Fruit fly (Drosophila melanogaster) whole organism, embryonic: ENCODE measurements around the gene CG7579.

ENCODE experiments used
- Ada2b ChIP-seq: fragments of 200-800 bp; sonication (Bioruptor generic); IDR thresholded peaks from 2 replicates; pipeline ENCODE4 v1.3.6; 2022; ENCODE audit warnings: missing biosample characterization, missing genetic modification characterization
- CG10274 ChIP-seq: fragments of 200-800 bp; sonication (Bioruptor generic); optimal IDR thresholded peaks from 3 replicates; lab custom pipeline; 2017; ENCODE audit warnings: missing biosample characterization, mild to moderate bottlenecking, missing genetic modification characterization
- CG10654 ChIP-seq: fragments of 200-800 bp; sonication (Bioruptor generic); optimal IDR thresholded peaks from 2 replicates; lab custom pipeline; 2016; ENCODE audit warnings: missing biosample characterization, missing genetic modification characterization
- CG11398 ChIP-seq: fragments of 200-800 bp; sonication (Bioruptor generic); optimal IDR thresholded peaks from 2 replicates; lab custom pipeline; 2016; ENCODE audit warnings: missing biosample characterization, missing genetic modification characterization
- CG11723 ChIP-seq: fragments of 200-800 bp; sonication (Bioruptor generic); optimal IDR thresholded peaks from 2 replicates; lab custom pipeline; 2017; ENCODE audit warnings: missing biosample characterization, mild to moderate bottlenecking, missing genetic modification characterization
- CG12155 ChIP-seq: fragments of 200-800 bp; sonication (Bioruptor generic); optimal IDR thresholded peaks from 3 replicates; lab custom pipeline; 2016; ENCODE audit warnings: missing biosample characterization, missing genetic modification characterization
- CG15479 ChIP-seq: fragments of 200-800 bp; sonication (Bioruptor generic); optimal IDR thresholded peaks from 3 replicates; lab custom pipeline; 2019; ENCODE audit warnings: missing biosample characterization, mild to moderate bottlenecking, missing genetic modification characterization, moderate library complexity
- CG16863 ChIP-seq: fragments of 200-800 bp; sonication (Bioruptor generic); optimal IDR thresholded peaks from 3 replicates; lab custom pipeline; 2016; ENCODE audit warnings: missing biosample characterization, missing genetic modification characterization
- CG18476 ChIP-seq: fragments of 200-800 bp; sonication (Bioruptor generic); optimal IDR thresholded peaks from 2 replicates; lab custom pipeline; 2016; ENCODE audit warnings: missing biosample characterization, mild to moderate bottlenecking, missing genetic modification characterization
- CG2116 ChIP-seq: fragments of 200-800 bp; sonication (Bioruptor generic); optimal IDR thresholded peaks from 3 replicates; lab custom pipeline; 2018; ENCODE audit warnings: missing biosample characterization, mild to moderate bottlenecking, missing genetic modification characterization
- CG30020 ChIP-seq: fragments of 200-800 bp; optimal IDR thresholded peaks from 2 replicates; lab custom pipeline; 2019; ENCODE audit warnings: missing biosample characterization, mild to moderate bottlenecking, missing genetic modification characterization, moderate library complexity
- CG31365 ChIP-seq: fragments of 200-800 bp; sonication (Bioruptor generic); optimal IDR thresholded peaks from 2 replicates; lab custom pipeline; 2018; ENCODE audit warnings: missing biosample characterization, mild to moderate bottlenecking, missing genetic modification characterization
- CG31388 ChIP-seq: fragments of 200-800 bp; sonication (Bioruptor generic); optimal IDR thresholded peaks from 2 replicates; lab custom pipeline; 2016; ENCODE audit warnings: missing biosample characterization, missing genetic modification characterization
- CG32772 ChIP-seq: fragments of 200-800 bp; sonication (Bioruptor generic); IDR thresholded peaks from 2 replicates; pipeline ENCODE4 v1.3.6; 2022; ENCODE audit warnings: missing biosample characterization, missing genetic modification characterization
- CG4360 ChIP-seq: fragments of 200-800 bp; sonication (Bioruptor generic); IDR thresholded peaks from 2 replicates; pipeline ENCODE4 v1.3.6; 2022; ENCODE audit warnings: missing biosample characterization, missing genetic modification characterization
- Dbx ChIP-seq: fragments of 200-800 bp; sonication (Bioruptor generic); IDR thresholded peaks from 3 replicates; pipeline ENCODE4 v1.3.6; 2022; ENCODE audit warnings: missing biosample characterization, missing genetic modification characterization
- E2f2 ChIP-seq: fragments of 200-800 bp; sonication (Bioruptor generic); IDR thresholded peaks from 2 replicates; pipeline ENCODE4 v1.3.6; 2022; ENCODE audit warnings: missing biosample characterization, missing genetic modification characterization
- Fer3 ChIP-seq: fragments of 200-800 bp; sonication (Bioruptor generic); optimal IDR thresholded peaks from 2 replicates; lab custom pipeline; 2018; ENCODE audit warnings: missing biosample characterization, mild to moderate bottlenecking, missing genetic modification characterization, moderate library complexity
- H15 ChIP-seq: fragments of 200-800 bp; sonication (Bioruptor generic); IDR thresholded peaks from 3 replicates; pipeline ENCODE4 v1.3.6; 2022; ENCODE audit warnings: missing biosample characterization, missing genetic modification characterization
- H2.0 ChIP-seq: fragments of 200-800 bp; sonication (Bioruptor generic); IDR thresholded peaks from 2 replicates; pipeline ENCODE4 v1.3.6; 2022; ENCODE audit warnings: missing biosample characterization, missing genetic modification characterization
- HHEX ChIP-seq: fragments of 200-800 bp; sonication (Bioruptor generic); optimal IDR thresholded peaks from 3 replicates; lab custom pipeline; 2017; ENCODE audit warnings: missing biosample characterization, mild to moderate bottlenecking, missing genetic modification characterization, missing genetic modification reagents
- Hr51 ChIP-seq, 2 experiments: fragments of 200-800 bp; sonication (Bioruptor generic); optimal IDR thresholded peaks; 2 replicates in 1 of 2; 3 replicates in 1 of 2; lab custom pipeline; 2016 to 2018; ENCODE audit warnings: missing biosample characterization in 2 of 2, missing genetic modification characterization in 2 of 2, mild to moderate bottlenecking in 1 of 2, moderate library complexity in 1 of 2
- Med ChIP-seq: fragments of 200-800 bp; sonication (Bioruptor generic); peaks from one replicate; lab custom pipeline; 2016; ENCODE audit warnings: missing biosample characterization, missing genetic modification characterization, mild to moderate bottlenecking, inconsistent platforms, moderate library complexity
- Pdp1 ChIP-seq, 2 experiments: fragments of 200-800 bp; sonication (Bioruptor generic); optimal IDR thresholded peaks; 3 replicates each; lab custom pipeline; 2016; ENCODE audit warnings: missing biosample characterization in 2 of 2, missing genetic modification characterization in 2 of 2, mild to moderate bottlenecking in 1 of 2, moderate library complexity in 1 of 2
- Stat92E ChIP-seq, 3 experiments: fragments of >200 bp in 2 of 3; fragments of 200-800 bp in 1 of 3; sonication (Bioruptor generic) in 1 of 3; optimal IDR thresholded peaks; 2 replicates each; lab custom pipeline; 2017 to 2019; ENCODE audit warnings: missing biosample characterization in 3 of 3, missing genetic modification characterization in 3 of 3, mild to moderate bottlenecking in 1 of 3, moderate library complexity in 1 of 3
- ara ChIP-seq: fragments of 200-800 bp; sonication (Bioruptor generic); IDR thresholded peaks from 2 replicates; pipeline ENCODE4 v1.3.6; 2022; ENCODE audit warnings: missing biosample characterization, missing genetic modification characterization
- ato ChIP-seq: fragments of 200-800 bp; sonication (Bioruptor generic); IDR thresholded peaks from 2 replicates; pipeline ENCODE4 v1.3.6; 2022; ENCODE audit warnings: missing biosample characterization, missing genetic modification characterization; ENCODE audit not compliant: partially characterized antibody
- caup ChIP-seq: fragments of 200-800 bp; sonication (Bioruptor generic); optimal IDR thresholded peaks from 3 replicates; lab custom pipeline; 2017; ENCODE audit warnings: missing biosample characterization, mild to moderate bottlenecking, missing genetic modification characterization, moderate library complexity; ENCODE audit not compliant: severe bottlenecking
- dati ChIP-seq: fragments of 200-800 bp; sonication (Bioruptor generic); IDR thresholded peaks from 2 replicates; pipeline ENCODE4 v1.3.6; 2022; ENCODE audit warnings: missing biosample characterization, missing genetic modification characterization
- dmrt99B ChIP-seq: fragments of 200-800 bp; sonication (Bioruptor generic); optimal IDR thresholded peaks from 2 replicates; lab custom pipeline; 2018; ENCODE audit warnings: missing biosample characterization, mild to moderate bottlenecking, missing genetic modification characterization, moderate library complexity
- gcm ChIP-seq: fragments of 200-800 bp; sonication (Bioruptor generic); optimal IDR thresholded peaks from 2 replicates; lab custom pipeline; 2019; ENCODE audit warnings: missing biosample characterization, mild to moderate bottlenecking, missing genetic modification characterization, moderate library complexity
- hbn ChIP-seq: fragments of 200-800 bp; sonication (Bioruptor generic); IDR thresholded peaks from 2 replicates; pipeline ENCODE4 v1.3.6; 2022; ENCODE audit warnings: missing biosample characterization, missing genetic modification characterization; ENCODE audit not compliant: partially characterized antibody
- her ChIP-seq: fragments of 200-800 bp; sonication (Bioruptor generic); optimal IDR thresholded peaks from 2 replicates; lab custom pipeline; 2016; ENCODE audit warnings: missing biosample characterization, missing genetic modification characterization
- insv ChIP-seq, 2 experiments: fragments of 200-800 bp; sonication (Bioruptor generic); optimal IDR thresholded peaks; 3 replicates each; lab custom pipeline; 2016 to 2018; ENCODE audit warnings: missing biosample characterization in 2 of 2, missing genetic modification characterization in 2 of 2
- jumu ChIP-seq: fragments of 200-800 bp; sonication (Bioruptor generic); optimal IDR thresholded peaks from 3 replicates; lab custom pipeline; 2016; ENCODE audit warnings: missing biosample characterization, missing genetic modification characterization
- knrl ChIP-seq: fragments of 200-800 bp; sonication (Bioruptor generic); IDR thresholded peaks from 3 replicates; pipeline ENCODE4 v1.3.6; 2022; ENCODE audit warnings: missing biosample characterization, missing genetic modification characterization; ENCODE audit not compliant: partially characterized antibody
- lmd ChIP-seq: fragments of 200-800 bp; sonication (Bioruptor generic); IDR thresholded peaks from 2 replicates; pipeline ENCODE4 v1.3.6; 2022; ENCODE audit warnings: missing biosample characterization, missing genetic modification characterization
- pho ChIP-seq: fragments of 200-800 bp; sonication (Bioruptor generic); optimal IDR thresholded peaks from 2 replicates; lab custom pipeline; 2016; ENCODE audit warnings: missing biosample characterization, missing genetic modification characterization
- pros ChIP-seq: fragments of 200-800 bp; sonication (Bioruptor generic); optimal IDR thresholded peaks from 3 replicates; lab custom pipeline; 2019; ENCODE audit warnings: missing biosample characterization, mild to moderate bottlenecking, missing genetic modification characterization, moderate library complexity
- psq ChIP-seq: fragments of 200-800 bp; sonication (Bioruptor generic); optimal IDR thresholded peaks from 2 replicates; lab custom pipeline; 2017; ENCODE audit warnings: missing biosample characterization, missing genetic modification characterization
- repo ChIP-seq: fragments of 200-800 bp; sonication (Bioruptor generic); optimal IDR thresholded peaks from 2 replicates; lab custom pipeline; 2016; ENCODE audit warnings: missing biosample characterization, missing genetic modification characterization
- shn ChIP-seq: fragments of 200-800 bp; sonication (Bioruptor generic); optimal IDR thresholded peaks from 3 replicates; lab custom pipeline; 2016; ENCODE audit warnings: missing biosample characterization, missing genetic modification characterization
- sima ChIP-seq: fragments of 200-800 bp; sonication (Bioruptor generic); optimal IDR thresholded peaks from 2 replicates; lab custom pipeline; 2016; ENCODE audit warnings: missing biosample characterization, missing genetic modification characterization
- sob ChIP-seq: fragments of 200-800 bp; sonication (Bioruptor generic); IDR thresholded peaks from 2 replicates; pipeline ENCODE4 v1.3.6; 2022; ENCODE audit warnings: missing biosample characterization, missing genetic modification characterization
- stwl ChIP-seq: fragments of 200-800 bp; sonication (Bioruptor generic); optimal IDR thresholded peaks from 3 replicates; lab custom pipeline; 2018; ENCODE audit warnings: missing biosample characterization, mild to moderate bottlenecking, missing genetic modification characterization, moderate library complexity
- tgo ChIP-seq: fragments of 200-800 bp; sonication (Bioruptor generic); IDR thresholded peaks from 3 replicates; pipeline ENCODE4 v1.3.6; 2022; ENCODE audit warnings: missing biosample characterization, missing genetic modification characterization
- tup ChIP-seq: fragments of 200-800 bp; sonication (Bioruptor generic); optimal IDR thresholded peaks from 2 replicates; lab custom pipeline; 2016; ENCODE audit warnings: missing biosample characterization, mild to moderate bottlenecking, missing genetic modification characterization, moderate library complexity
- unpg ChIP-seq: fragments of 200-800 bp; sonication (Bioruptor generic); optimal IDR thresholded peaks from 3 replicates; lab custom pipeline; 2018; ENCODE audit warnings: missing biosample characterization, mild to moderate bottlenecking, missing genetic modification characterization, moderate library complexity
- vvl ChIP-seq: fragments of 200-800 bp; sonication (Bioruptor generic); IDR thresholded peaks from 2 replicates; pipeline ENCODE4 v1.3.6; 2022; ENCODE audit warnings: missing biosample characterization, missing genetic modification characterization
- z ChIP-seq: fragments of 200-800 bp; sonication (Bioruptor generic); IDR thresholded peaks from 3 replicates; pipeline ENCODE4 v1.3.6; 2022; ENCODE audit warnings: missing biosample characterization, missing genetic modification characterization

CG7579 gene

dm6 chr3L:15675111-15675510 is 8.1 kb downstream of the CG7579 start (continued):
- peak; percentile 57 for TF ChIP-seq jumu (GFP tag; lab: Kevin White, UChicago)
- peak; percentile 58 for TF ChIP-seq CG16863 (GFP tag; lab: Kevin White, UChicago)
- peak; percentile 80; the same call in 1 of the 2 replicates for TF ChIP-seq ara (GFP tag; lab: Robert Waterston, UW)
- peak; percentile 53 for TF ChIP-seq tup (GFP tag; lab: Kevin White, UChicago)
- TF ChIP-seq insv (GFP tag; optimal IDR thresholded peaks at IDR 0.05; lab: Kevin White, UChicago) = no peak
- TF ChIP-seq Fer3 (tag; lab: Kevin White, UChicago) = peak; percentile 4
- TF ChIP-seq CG2116 (GFP tag; lab: Kevin White, UChicago) = no peak
- TF ChIP-seq Ada2b (GFP tag; lab: Robert Waterston, UW) = no peak
- 0 out of 2 replicates have a peak, but pooled peaks have one; percentile 32 for TF ChIP-seq dati (GFP tag; lab: Robert Waterston, UW)
- peak; percentile 62 for TF ChIP-seq CG10654 (GFP tag; lab: Kevin White, UChicago)
- TF ChIP-seq CG32772 (GFP tag; lab: Robert Waterston, UW) = peak; percentile 50; the same call in 1 of the 2 replicates
- no peak for TF ChIP-seq sob (GFP tag; lab: Robert Waterston, UW)
- TF ChIP-seq shn (GFP tag; lab: Kevin White, UChicago) = peak; percentile 26
- TF ChIP-seq HHEX (GFP tag; lab: Kevin White, UChicago) = peak; percentile 12
- peak; percentile 17 for TF ChIP-seq CG30020 (tag; lab: Kevin White, UChicago)
- TF ChIP-seq CG18476 (GFP tag; lab: Kevin White, UChicago) = peak; percentile 51
- peak; percentile 85 for TF ChIP-seq Med (GFP tag; lab: Kevin White, UChicago)
- TF ChIP-seq hbn (GFP tag; lab: Robert Waterston, UW) = no peak
- no peak for TF ChIP-seq pros
- TF ChIP-seq her = no peak
- no peak; the same call in 2 of the 3 replicates for TF ChIP-seq tgo (GFP tag; lab: Robert Waterston, UW)
- peak; percentile 50; the same call in 1 of the 2 replicates for TF ChIP-seq lmd (GFP tag; lab: Robert Waterston, UW)
- peak; percentile 26 for TF ChIP-seq repo
- peak; percentile 59 to 71 for TF ChIP-seq Pdp1 (GFP tag; optimal IDR thresholded peaks at IDR 0.05; lab: Kevin White, UChicago)
- TF ChIP-seq CG12155 = peak; percentile 29
- TF ChIP-seq CG15479 (GFP tag; lab: Kevin White, UChicago) = no peak
- TF ChIP-seq Dbx (GFP tag; lab: Robert Waterston, UW) = no peak
- peak in 1 of 2 experiments; percentile 6 for TF ChIP-seq Hr51 (GFP tag; optimal IDR thresholded peaks at IDR 0.05; lab: Kevin White, UChicago)
- TF ChIP-seq CG11398 (GFP tag; lab: Kevin White, UChicago) = no peak
- no peak for TF ChIP-seq ato (GFP tag; lab: Robert Waterston, UW)
- 0 out of 3 replicates have a peak, but pooled peaks have one; percentile 25 for TF ChIP-seq z (GFP tag; lab: Robert Waterston, UW)
- 0 out of 2 replicates have a peak, but pooled peaks have one; percentile 39 for TF ChIP-seq CG4360 (GFP tag; lab: Robert Waterston, UW)
- TF ChIP-seq unpg (GFP tag; lab: Kevin White, UChicago) = peak; percentile 80
- TF ChIP-seq Stat92E (GFP tag; optimal IDR thresholded peaks at IDR 0.05; lab: Kevin White, UChicago) = peak in 1 of 3 experiments; percentile 51
- TF ChIP-seq stwl (tag; lab: Kevin White, UChicago) = peak; percentile 44
- TF ChIP-seq sima (GFP tag; lab: Kevin White, UChicago) = no peak
- no peak for TF ChIP-seq pho (GFP tag; lab: Kevin White, UChicago)
- no peak for TF ChIP-seq CG10274 (GFP tag; lab: Kevin White, UChicago)
- no peak for TF ChIP-seq psq (GFP tag; lab: Kevin White, UChicago)
- no peak for TF ChIP-seq E2f2 (GFP tag; lab: Robert Waterston, UW)
- TF ChIP-seq caup (GFP tag; lab: Kevin White, UChicago) = no peak
- TF ChIP-seq CG31388 = no peak
- peak; percentile 30; the same call in 1 of the 2 replicates for TF ChIP-seq H2.0 (GFP tag; lab: Robert Waterston, UW)
- TF ChIP-seq CG11723 = peak; percentile 44
- TF ChIP-seq dmrt99B (tag; lab: Kevin White, UChicago) = peak; percentile 56
- TF ChIP-seq vvl (GFP tag; lab: Robert Waterston, UW) = peak; percentile 84
- TF ChIP-seq H15 (GFP tag; lab: Robert Waterston, UW) = peak; percentile 54; the same call in 1 of the 3 replicates
- no peak for TF ChIP-seq knrl (GFP tag; lab: Robert Waterston, UW)
- peak; percentile 65 for TF ChIP-seq gcm (GFP tag; lab: Kevin White, UChicago)
- TF ChIP-seq CG31365 (tag; lab: Kevin White, UChicago) = no peak
